Fruit fly (Drosophila melanogaster) whole organism, prepupa: ENCODE data around the gene rtp.

Experiments
- Blimp-1 ChIP-seq: fragments of 200-800 bp; sonication (Bioruptor generic); optimal IDR thresholded peaks from 3 replicates; lab custom pipeline; 2017; ENCODE audit warnings: missing biosample characterization, missing genetic modification characterization, mild to moderate bottlenecking, moderate library complexity, missing genetic modification reagents
- CG10631 ChIP-seq: fragments of 200-800 bp; sonication (Bioruptor generic); optimal IDR thresholded peaks from 2 replicates; lab custom pipeline; 2016; ENCODE audit warnings: missing biosample characterization, missing genetic modification characterization
- CG10669 ChIP-seq: fragments of 200-800 bp; sonication (Bioruptor generic); optimal IDR thresholded peaks from 3 replicates; lab custom pipeline; 2018; ENCODE audit warnings: missing biosample characterization, mild to moderate bottlenecking, missing genetic modification characterization, moderate library complexity
- CG11294 ChIP-seq: fragments of 200-800 bp; sonication (Bioruptor generic); IDR thresholded peaks from 2 replicates; pipeline ENCODE4 v1.3.6; 2022; ENCODE audit warnings: missing biosample characterization, missing genetic modification characterization
- CG11762 ChIP-seq: fragments of 200-800 bp; sonication (Bioruptor generic); optimal IDR thresholded peaks from 3 replicates; lab custom pipeline; 2016; ENCODE audit warnings: missing biosample characterization, missing genetic modification characterization; ENCODE audit not compliant: insufficient read depth
- CG16779 ChIP-seq: fragments of 200-800 bp; sonication (Bioruptor generic); optimal IDR thresholded peaks from 3 replicates; lab custom pipeline; 2017; ENCODE audit warnings: missing biosample characterization, mild to moderate bottlenecking, missing genetic modification characterization
- CG3032 ChIP-seq: fragments of 200-800 bp; optimal IDR thresholded peaks from 2 replicates; lab custom pipeline; 2019; ENCODE audit warnings: missing biosample characterization, mild to moderate bottlenecking, missing genetic modification characterization, moderate library complexity
- CG31627 ChIP-seq: fragments of 200-800 bp; sonication (Bioruptor generic); optimal IDR thresholded peaks from 3 replicates; lab custom pipeline; 2016; ENCODE audit warnings: missing biosample characterization, missing genetic modification characterization
- CG32006 ChIP-seq: fragments of 200-800 bp; sonication (Bioruptor generic); optimal IDR thresholded peaks from 3 replicates; lab custom pipeline; 2017; ENCODE audit warnings: missing biosample characterization, mild to moderate bottlenecking, missing genetic modification characterization
- CG34406 ChIP-seq: fragments of 200-800 bp; sonication (Bioruptor generic); optimal IDR thresholded peaks from 3 replicates; lab custom pipeline; 2016; ENCODE audit warnings: missing biosample characterization, missing genetic modification characterization
- CG3919 ChIP-seq: fragments of 200-800 bp; sonication (Bioruptor generic); optimal IDR thresholded peaks from 3 replicates; lab custom pipeline; 2016; ENCODE audit warnings: missing biosample characterization, missing genetic modification characterization
- CG6808 ChIP-seq: fragments of 200-800 bp; sonication (Bioruptor generic); optimal IDR thresholded peaks from 3 replicates; lab custom pipeline; 2017; ENCODE audit warnings: missing biosample characterization, missing genetic modification characterization, mild to moderate bottlenecking, moderate library complexity, missing genetic modification reagents
- CG6854 ChIP-seq: fragments of 200-800 bp; sonication (Bioruptor generic); optimal IDR thresholded peaks from 2 replicates; lab custom pipeline; 2017; ENCODE audit warnings: missing biosample characterization, mild to moderate bottlenecking, missing genetic modification characterization
- CG7368 ChIP-seq: fragments of 200-800 bp; sonication (Bioruptor generic); optimal IDR thresholded peaks from 3 replicates; lab custom pipeline; 2016; ENCODE audit warnings: missing biosample characterization, missing genetic modification characterization
- CG8119 ChIP-seq: fragments of 200-800 bp; sonication (Bioruptor generic); IDR thresholded peaks from 3 replicates; pipeline ENCODE4 v1.3.6; 2022; ENCODE audit warnings: missing biosample characterization, missing genetic modification characterization
- CG8632 ChIP-seq: fragments of 200-800 bp; sonication (Bioruptor generic); optimal IDR thresholded peaks from 3 replicates; lab custom pipeline; 2016; ENCODE audit warnings: missing biosample characterization, missing genetic modification characterization
- CG9139 ChIP-seq: fragments of 200-800 bp; sonication (Bioruptor generic); optimal IDR thresholded peaks from 3 replicates; lab custom pipeline; 2017; ENCODE audit warnings: missing biosample characterization, mild to moderate bottlenecking, missing genetic modification characterization
- Eip78C ChIP-seq: fragments of 200-800 bp; sonication (Bioruptor generic); peaks from one replicate; lab custom pipeline; 2016; ENCODE audit warnings: missing biosample characterization, missing genetic modification characterization
- Eip93F ChIP-seq: fragments of 200-800 bp; sonication (Bioruptor generic); optimal IDR thresholded peaks from 2 replicates; lab custom pipeline; 2016; ENCODE audit warnings: missing biosample characterization, mild to moderate bottlenecking, missing genetic modification characterization
- Hr38 ChIP-seq: sonication (Bioruptor generic); optimal IDR thresholded peaks from 2 replicates; lab custom pipeline; 2016; ENCODE audit warnings: missing biosample characterization, missing genetic modification characterization
- Hr4 ChIP-seq: fragments of 200-800 bp; sonication (Bioruptor generic); optimal IDR thresholded peaks from 3 replicates; lab custom pipeline; 2016; ENCODE audit warnings: missing biosample characterization, missing genetic modification characterization
- Met ChIP-seq: fragments of 200-800 bp; sonication (Bioruptor generic); optimal IDR thresholded peaks from 3 replicates; lab custom pipeline; 2016; ENCODE audit warnings: missing biosample characterization, missing genetic modification characterization
- OdsH ChIP-seq: fragments of 200-800 bp; sonication (Bioruptor generic); optimal IDR thresholded peaks from 3 replicates; lab custom pipeline; 2016; ENCODE audit warnings: missing biosample characterization, missing genetic modification characterization
- Sox14 ChIP-seq: fragments of 200-800 bp; sonication (Bioruptor generic); optimal IDR thresholded peaks from 3 replicates; lab custom pipeline; 2016; ENCODE audit warnings: missing biosample characterization, missing genetic modification characterization
- achi ChIP-seq: fragments of 200-800 bp; sonication (Bioruptor generic); optimal IDR thresholded peaks from 3 replicates; lab custom pipeline; 2016; ENCODE audit warnings: missing biosample characterization, missing genetic modification characterization
- acj6 ChIP-seq: fragments of 200-800 bp; sonication (Bioruptor generic); optimal IDR thresholded peaks from 3 replicates; lab custom pipeline; 2016; ENCODE audit warnings: missing biosample characterization, missing genetic modification characterization
- cyc ChIP-seq: fragments of 200-800 bp; sonication (Bioruptor generic); optimal IDR thresholded peaks from 3 replicates; lab custom pipeline; 2016; ENCODE audit warnings: missing biosample characterization, missing genetic modification characterization
- dsx ChIP-seq: fragments of 200-800 bp; optimal IDR thresholded peaks from 3 replicates; lab custom pipeline; 2019; ENCODE audit warnings: missing biosample characterization, mild to moderate bottlenecking, missing genetic modification characterization, moderate library complexity; ENCODE audit not compliant: poor library complexity, severe bottlenecking
- eg ChIP-seq: fragments of 200-800 bp; sonication (Bioruptor generic); IDR thresholded peaks from 3 replicates; pipeline ENCODE4 v1.3.6; 2022; ENCODE audit warnings: missing biosample characterization, missing genetic modification characterization
- esn ChIP-seq: fragments of 200-800 bp; sonication (Bioruptor generic); optimal IDR thresholded peaks from 2 replicates; lab custom pipeline; 2016; ENCODE audit warnings: missing biosample characterization, mild to moderate bottlenecking, missing genetic modification characterization, moderate library complexity
- fd59A ChIP-seq: fragments of 200-800 bp; sonication (Bioruptor generic); optimal IDR thresholded peaks from 2 replicates; lab custom pipeline; 2017; ENCODE audit warnings: missing biosample characterization, mild to moderate bottlenecking, missing genetic modification characterization, missing genetic modification reagents
- fd85E ChIP-seq: fragments of 200-800 bp; sonication (Bioruptor generic); optimal IDR thresholded peaks from 3 replicates; lab custom pipeline; 2016; ENCODE audit warnings: missing biosample characterization, missing genetic modification characterization
- lz ChIP-seq: fragments of 200-800 bp; sonication (Bioruptor generic); optimal IDR thresholded peaks from 3 replicates; lab custom pipeline; 2016; ENCODE audit warnings: missing biosample characterization, missing genetic modification characterization
- net ChIP-seq: fragments of 200-800 bp; sonication (Bioruptor generic); optimal IDR thresholded peaks from 3 replicates; lab custom pipeline; 2016; ENCODE audit warnings: missing biosample characterization, missing genetic modification characterization
- spab ChIP-seq: fragments of 200-800 bp; sonication (Bioruptor generic); optimal IDR thresholded peaks from 2 replicates; lab custom pipeline; 2017; ENCODE audit warnings: missing biosample characterization, mild to moderate bottlenecking, missing genetic modification characterization, missing genetic modification reagents
- ss ChIP-seq, 2 experiments: fragments of 200-800 bp; sonication (Bioruptor generic); optimal IDR thresholded peaks; 2 replicates in 1 of 2; 3 replicates in 1 of 2; lab custom pipeline; 2017 to 2018; ENCODE audit warnings: mild to moderate bottlenecking in 2 of 2, missing biosample characterization in 2 of 2, missing genetic modification characterization in 2 of 2, moderate library complexity in 1 of 2
- vri ChIP-seq: fragments of 200-800 bp; sonication (Bioruptor generic); optimal IDR thresholded peaks from 3 replicates; lab custom pipeline; 2016; ENCODE audit warnings: missing biosample characterization, mild to moderate bottlenecking, missing genetic modification characterization

The rtp gene

dm6 chr3R:5198302-5198701, 38.8 kb downstream of the rtp start (continued):
- peak; percentile 54 for TF ChIP-seq esn (GFP tag; lab: Kevin White, UChicago)
- TF ChIP-seq CG10631 (GFP tag; lab: Kevin White, UChicago): peak; percentile 38
- TF ChIP-seq CG31627: peak; percentile 37
- no peak for TF ChIP-seq Eip93F
- TF ChIP-seq CG11762 (GFP tag; lab: Kevin White, UChicago): no peak
- peak; percentile 45 for TF ChIP-seq acj6 (GFP tag; lab: Kevin White, UChicago)
- TF ChIP-seq vri (GFP tag; lab: Kevin White, UChicago): peak; percentile 6
- no peak for TF ChIP-seq fd59A (GFP tag; lab: Kevin White, UChicago)
- TF ChIP-seq dsx: no peak
- TF ChIP-seq Hr38 (GFP tag; lab: Kevin White, UChicago): no peak
- peak; percentile 23 for TF ChIP-seq lz (GFP tag; lab: Kevin White, UChicago)
- no peak for TF ChIP-seq CG6854
- TF ChIP-seq achi (GFP tag; lab: Kevin White, UChicago): peak; percentile 46
- peak; percentile 26 for TF ChIP-seq net (GFP tag; lab: Kevin White, UChicago)
- TF ChIP-seq ss (GFP tag; optimal IDR thresholded peaks at IDR 0.05; lab: Kevin White, UChicago): peak in 1 of 2 experiments; percentile 5
- TF ChIP-seq CG7368 (GFP tag; lab: Kevin White, UChicago): peak; percentile 50
- TF ChIP-seq CG11294 (GFP tag; lab: Robert Waterston, UW): peak; percentile 50; the same call in 1 of the 2 replicates
- TF ChIP-seq fd85E (GFP tag; lab: Kevin White, UChicago): no peak

- TF ChIP-seq Sox14 (no peak), CG9139 (GFP tag; lab: Kevin White, UChicago) (no peak), dsx (no peak), CG7368 (GFP tag; lab: Kevin White, UChicago) (no peak), Eip78C (GFP tag; lab: Kevin White, UChicago) (peak; percentile 71), CG32006 (GFP tag; lab: Kevin White, UChicago) (peak; percentile 40), spab (GFP tag; lab: Kevin White, UChicago) (no peak), OdsH (no peak), CG8632 (GFP tag; lab: Kevin White, UChicago) (no peak), CG10669 (GFP tag; lab: Kevin White, UChicago) (no peak), CG16779 (tag; lab: Kevin White, UChicago) (no peak), Hr4 (peak; percentile 8), achi (GFP tag; lab: Kevin White, UChicago) (peak; percentile 10), CG11294 (GFP tag; lab: Robert Waterston, UW) (no peak), Blimp-1 (GFP tag; lab: Kevin White, UChicago) (no peak), CG8119 (0 out of 3 replicates have a peak, but pooled peaks have one; percentile 19)
Observed at dm6 chr3R:5193271-5193670, 43.8 kb downstream of the rtp start.

dm6 chr3R:5187806-5188205, 49.3 kb downstream of the rtp start:
- peak; percentile 22 for TF ChIP-seq CG3919 (GFP tag; lab: Kevin White, UChicago)
- peak; percentile 14 for TF ChIP-seq lz (GFP tag; lab: Kevin White, UChicago)
- TF ChIP-seq CG3032 (tag; lab: Kevin White, UChicago): no peak
- peak; percentile 16 for TF ChIP-seq CG31627
- TF ChIP-seq CG10631 (GFP tag; lab: Kevin White, UChicago): peak; percentile 8
- TF ChIP-seq eg: 0 out of 3 replicates have a peak, but pooled peaks have one; percentile 17
- no peak for TF ChIP-seq CG6808
- TF ChIP-seq CG8632 (GFP tag; lab: Kevin White, UChicago): peak; percentile 12
- peak; percentile 43 for TF ChIP-seq CG34406 (GFP tag; lab: Kevin White, UChicago)
- TF ChIP-seq acj6 (GFP tag; lab: Kevin White, UChicago): peak; percentile 39
- peak; percentile 19 for TF ChIP-seq Met
- peak; percentile 4 for TF ChIP-seq cyc (GFP tag; lab: Kevin White, UChicago)
- TF ChIP-seq CG7368 (GFP tag; lab: Kevin White, UChicago): no peak
- peak; percentile 75 for TF ChIP-seq Eip78C (GFP tag; lab: Kevin White, UChicago)
- peak; percentile 23 for TF ChIP-seq achi (GFP tag; lab: Kevin White, UChicago)
